Fruit fly (Drosophila melanogaster) ovary, adult (tissue): ENCODE data around the gene Sirt6.

Experiments
- CG17801 ChIP-seq: fragments of 200-800 bp; optimal IDR thresholded peaks from 2 replicates; lab custom pipeline; 2019; ENCODE audit warnings: missing biosample characterization, mild to moderate bottlenecking, missing genetic modification characterization, moderate library complexity; ENCODE audit not compliant: partially characterized antibody

Sirt6 gene

DNA sequence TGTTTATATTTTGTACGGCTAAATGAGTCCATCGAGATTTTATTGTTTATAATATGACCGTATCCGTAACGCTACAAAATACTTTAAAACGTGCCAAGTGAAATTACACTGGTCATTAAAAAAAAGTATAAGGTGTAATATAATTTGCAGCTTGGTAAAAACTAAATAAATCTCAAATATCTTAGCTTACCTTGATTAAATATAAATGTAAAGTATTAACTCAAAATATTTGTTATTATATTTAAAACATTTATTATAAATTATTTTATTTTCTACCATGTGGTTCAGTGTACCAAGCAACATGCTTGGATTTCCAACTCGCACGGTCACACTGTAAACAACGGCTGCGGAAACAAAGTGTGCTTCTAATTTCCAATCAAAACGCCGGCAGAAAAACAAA lies at the start of gene Sirt6, which contains the start of gene pont:
TSS of gene Sirt6 (minus strand) at position 50 of the 400 bp plus-strand sequence.
TSS of gene pont (plus strand) at position 324 of the 400 bp plus-strand sequence.
- TF ChIP-seq CG17801 (GFP tag; lab: Kevin White, UChicago), result peak; percentile 95

DNA sequence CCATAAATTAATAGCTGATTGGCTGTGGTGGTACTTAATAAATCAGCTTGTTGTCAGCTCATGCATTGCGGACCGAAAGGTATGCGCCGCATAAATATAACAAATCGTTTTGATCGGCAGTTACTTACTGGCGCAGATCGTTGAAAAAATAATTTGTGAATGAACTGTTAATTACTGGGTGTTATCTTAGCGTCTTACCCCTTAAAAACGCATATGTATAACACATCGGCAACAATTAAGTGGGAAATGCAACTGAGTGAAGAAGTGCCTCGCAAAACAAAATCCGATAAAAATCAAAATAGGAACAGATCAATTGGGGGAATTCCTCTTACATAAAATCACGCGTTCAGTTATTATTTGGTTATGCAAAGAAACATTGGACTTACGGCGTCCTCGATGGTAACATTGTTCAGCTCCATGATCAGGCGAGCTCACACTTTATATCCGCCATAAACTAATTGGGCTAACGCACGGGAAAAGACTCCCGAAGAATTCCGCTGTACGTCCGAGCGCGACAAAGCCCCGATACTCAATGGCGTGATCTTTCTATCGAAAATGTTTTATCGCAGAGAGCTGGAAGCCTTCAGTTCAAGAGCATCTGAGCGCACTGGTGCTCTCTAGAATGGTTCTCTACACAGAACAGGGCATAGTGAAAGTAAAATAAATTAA lies 49.6 kb upstream of the Sirt6 start, which contains the start of gene CG6293:
TSS of gene CG6293 (minus strand) at position 538 of the 669 bp plus-strand sequence.
- TF ChIP-seq CG17801 (GFP tag; lab: Kevin White, UChicago), result peak; percentile 72

DNA sequence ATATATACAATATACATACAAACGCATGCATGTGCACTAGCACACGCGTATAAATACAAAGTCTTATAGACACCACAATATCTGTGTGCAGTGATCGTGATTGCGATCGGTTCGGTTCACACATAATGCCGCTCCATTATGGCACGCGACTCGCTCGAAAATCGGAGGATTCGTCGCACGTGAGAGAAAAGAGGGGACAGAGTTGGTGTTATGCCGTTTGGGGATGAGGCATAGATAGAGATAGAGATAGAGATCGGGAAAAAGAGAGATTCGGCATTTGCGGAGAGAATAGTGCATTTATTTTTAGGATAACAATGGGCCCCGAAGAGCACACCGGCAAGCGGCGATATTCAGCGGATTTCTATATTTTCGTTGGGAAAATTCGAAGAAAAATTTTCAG lies 22.5 kb upstream of the Sirt6 start:
- no peak for TF ChIP-seq CG17801 (GFP tag; lab: Kevin White, UChicago)

DNA sequence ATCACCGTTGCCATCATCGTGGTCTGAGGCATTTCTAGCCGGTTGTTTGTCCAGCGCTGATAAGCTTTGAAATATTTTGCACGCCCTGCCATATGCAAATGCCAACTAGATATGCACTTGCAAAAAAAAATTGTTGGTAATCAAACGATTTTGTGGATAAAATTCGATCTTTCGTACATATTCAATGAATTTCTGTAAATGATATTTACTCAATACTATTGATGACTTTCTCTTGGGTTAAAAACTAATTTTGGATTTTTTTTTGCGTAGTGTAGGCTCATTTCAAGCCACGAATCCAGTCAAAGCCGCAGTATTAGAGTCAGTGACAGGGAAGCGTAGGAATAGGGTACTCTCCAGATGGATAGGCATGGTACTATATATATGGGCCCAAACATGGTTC lies 21.5 kb upstream of the Sirt6 start:
- no peak for TF ChIP-seq CG17801 (GFP tag; lab: Kevin White, UChicago)

DNA sequence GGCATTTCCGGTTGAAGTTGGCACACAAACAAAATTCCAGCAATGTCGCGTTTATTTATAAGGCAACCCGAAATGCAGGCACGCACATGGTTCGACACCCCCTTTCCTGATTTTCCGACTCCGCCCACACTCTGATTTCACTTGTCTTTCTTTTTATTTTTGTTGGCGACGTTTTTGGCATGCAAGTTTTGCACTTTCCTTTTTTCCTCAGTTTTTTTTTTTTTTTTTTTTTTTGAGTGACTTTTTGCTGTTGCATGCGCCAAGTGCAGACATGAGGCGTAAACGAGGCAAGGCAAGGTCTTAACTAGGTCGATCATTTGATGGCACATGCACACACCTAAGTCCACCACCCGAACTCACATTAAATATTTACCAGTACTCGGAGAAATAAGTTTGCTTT lies 20.4 kb upstream of the Sirt6 start:
- no peak for TF ChIP-seq CG17801 (GFP tag; lab: Kevin White, UChicago)

DNA sequence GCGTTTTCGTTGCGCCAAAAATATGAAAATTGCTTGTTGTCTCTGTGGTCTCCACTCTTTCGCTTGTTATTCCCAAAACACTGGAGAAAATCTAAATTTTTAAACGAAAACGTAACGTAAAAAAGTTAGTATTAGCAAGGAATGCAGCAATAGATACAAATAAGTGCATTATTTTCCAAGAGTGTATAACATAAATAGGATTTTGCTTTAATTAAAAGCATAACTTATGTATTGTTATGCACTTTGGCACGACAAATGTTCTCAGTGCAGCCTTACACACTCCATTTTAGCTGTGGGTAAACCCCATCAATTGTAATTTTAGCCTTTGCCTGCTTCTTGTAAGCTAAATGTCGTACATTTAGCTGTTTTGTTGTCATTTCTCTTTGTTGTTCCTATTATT lies 14.4 kb upstream of the Sirt6 start:
- TF ChIP-seq CG17801 (GFP tag; lab: Kevin White, UChicago), result no peak

DNA sequence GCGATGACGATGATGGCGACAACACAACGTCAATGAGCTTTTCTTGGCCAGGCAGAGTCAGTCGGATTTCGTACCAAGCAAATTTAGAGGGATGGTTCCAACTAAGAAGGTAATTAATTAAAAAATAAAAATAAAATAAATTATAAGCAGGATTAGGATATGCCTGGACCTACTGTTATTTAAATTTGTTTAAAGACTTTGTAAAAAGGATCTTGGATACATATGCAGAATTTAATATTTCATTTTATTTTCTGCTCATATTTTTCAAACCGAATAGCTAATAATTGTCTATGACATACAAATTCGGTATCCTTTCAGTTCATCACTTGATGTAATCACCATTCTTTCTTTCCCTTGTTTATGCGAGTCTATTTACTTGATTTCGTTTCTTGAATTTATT lies 13.2 kb upstream of the Sirt6 start:
- TF ChIP-seq CG17801 (GFP tag; lab: Kevin White, UChicago), result no peak

DNA sequence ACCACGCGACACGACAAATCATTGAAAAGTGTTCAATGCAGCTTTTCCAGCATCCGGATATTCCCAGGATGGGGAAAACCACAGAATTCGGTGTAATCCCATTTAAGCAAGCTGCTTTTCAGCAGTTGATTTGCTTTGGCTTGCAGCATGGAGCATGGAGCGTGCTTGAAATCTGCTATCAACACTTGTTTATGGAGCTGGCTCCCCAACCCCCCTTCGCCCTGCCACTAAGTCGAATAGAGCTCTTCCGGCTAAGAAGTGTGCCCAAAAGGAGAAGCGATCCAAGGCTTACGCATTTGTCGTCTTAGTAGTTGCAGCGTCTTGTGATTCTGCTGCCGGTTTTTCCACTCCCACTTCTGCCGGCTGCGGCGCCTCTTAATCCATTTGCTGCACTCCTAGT lies 12.7 kb upstream of the Sirt6 start:
- TF ChIP-seq CG17801 (GFP tag; lab: Kevin White, UChicago), result no peak

DNA sequence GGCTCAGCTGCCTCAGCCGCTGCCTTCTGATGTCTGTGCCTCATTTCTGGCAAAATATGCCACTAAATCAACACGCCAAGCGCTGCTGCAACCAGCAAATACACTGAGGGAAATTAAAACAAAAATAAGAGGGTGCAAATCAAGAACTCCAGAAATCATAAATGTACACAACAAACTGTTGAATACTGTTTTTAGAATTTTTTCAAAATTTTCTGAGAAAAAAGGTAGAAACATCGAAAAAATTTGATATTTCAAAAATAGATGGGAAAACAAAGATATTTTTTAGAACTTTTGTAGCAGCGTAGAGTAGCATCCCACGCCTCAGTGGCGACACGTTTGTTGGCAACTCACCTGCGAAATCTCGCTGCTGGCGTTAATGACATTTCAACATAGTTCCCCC lies 11.0 kb upstream of the Sirt6 start:
- no peak for TF ChIP-seq CG17801 (GFP tag; lab: Kevin White, UChicago)

DNA sequence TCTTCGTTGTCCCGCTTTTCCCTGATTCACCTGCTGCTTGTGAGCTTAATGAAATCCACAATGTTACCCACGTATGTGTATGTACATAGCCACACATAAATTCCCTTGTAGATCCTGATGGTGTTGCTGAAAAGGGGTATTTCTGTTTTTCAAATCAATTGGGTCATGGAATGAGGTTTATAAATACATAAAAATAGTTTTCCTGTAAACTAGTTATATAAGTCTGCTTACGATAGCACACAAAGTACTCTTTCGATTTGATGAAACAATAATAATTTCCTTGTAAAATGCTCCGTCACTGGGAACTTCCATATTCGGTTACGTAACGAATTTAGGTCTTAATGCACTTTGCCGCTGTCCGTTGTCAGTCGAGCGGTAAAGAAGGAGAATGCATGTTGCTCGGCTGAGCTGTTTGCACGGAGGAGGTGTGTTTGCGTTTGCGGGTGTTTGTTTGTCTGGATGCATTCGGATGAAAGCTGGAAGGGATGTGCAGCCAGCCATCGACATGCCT lies 8.3 kb upstream of the Sirt6 start:
- no peak for TF ChIP-seq CG17801 (GFP tag; lab: Kevin White, UChicago)

DNA sequence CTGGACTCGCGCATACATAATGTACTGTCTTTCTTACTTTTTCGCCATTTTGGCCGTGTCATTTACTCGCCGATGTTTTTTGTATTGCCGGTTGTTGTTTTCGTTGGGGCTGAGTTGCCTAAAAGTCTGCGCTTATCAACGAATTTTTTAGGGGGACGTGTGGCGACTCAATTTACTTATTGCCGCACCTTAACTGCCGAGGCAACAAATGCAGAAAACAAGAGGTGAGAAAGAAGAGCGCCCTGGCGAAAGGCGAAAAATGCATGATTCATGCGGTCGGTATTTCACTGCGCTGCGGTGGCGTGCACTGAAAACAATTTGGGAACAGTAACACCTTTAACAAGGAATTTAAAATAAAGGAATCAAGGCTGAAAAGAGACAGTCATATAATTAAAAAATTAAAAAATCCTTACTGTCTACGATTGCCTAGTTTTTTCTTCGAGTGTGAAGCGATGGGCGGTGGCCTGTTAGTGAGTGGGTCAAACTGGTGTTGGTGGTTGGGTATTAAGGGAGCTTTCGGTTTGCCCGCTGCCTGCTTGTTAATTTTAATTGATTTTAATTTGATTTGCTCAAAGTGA lies 7.3 kb upstream of the Sirt6 start:
- peak; percentile 45 for TF ChIP-seq CG17801 (GFP tag; lab: Kevin White, UChicago)

DNA sequence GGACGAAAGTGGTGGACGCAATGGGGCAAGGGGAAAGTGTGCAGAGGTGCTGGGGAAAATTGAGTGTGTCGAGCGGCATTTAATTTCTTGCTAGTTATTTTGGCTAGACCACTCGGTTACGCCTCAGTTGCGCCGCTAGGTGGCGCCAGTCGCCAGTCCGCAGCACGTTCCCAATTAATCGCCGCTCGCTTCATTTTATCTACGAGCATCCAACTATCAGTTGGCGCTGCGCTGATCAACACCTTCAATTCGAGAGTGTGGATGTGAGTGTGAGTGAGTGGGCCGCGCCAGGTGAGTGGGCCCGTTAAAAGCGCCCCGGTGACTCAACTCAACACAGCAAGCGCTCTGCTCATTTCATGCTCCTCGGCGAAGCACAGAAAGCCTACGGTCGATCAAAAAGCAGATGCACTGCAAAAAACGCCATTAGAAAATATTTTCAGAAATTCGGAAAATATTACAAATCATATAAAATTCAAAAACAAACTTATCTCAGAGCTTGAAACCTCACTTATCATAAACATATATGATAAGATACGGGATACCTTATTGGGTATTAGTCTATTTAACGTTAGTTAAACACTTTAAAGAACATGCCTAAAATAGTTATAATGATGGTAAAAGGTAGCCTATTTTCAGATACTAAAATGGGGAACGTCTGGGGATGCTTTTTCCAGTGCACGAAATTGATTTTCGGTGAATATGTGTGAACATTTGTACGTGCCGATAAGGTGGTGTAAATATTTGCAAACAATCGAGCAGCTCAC lies 6.6 kb upstream of the Sirt6 start:
- TF ChIP-seq CG17801 (GFP tag; lab: Kevin White, UChicago), result peak; percentile 90

DNA sequence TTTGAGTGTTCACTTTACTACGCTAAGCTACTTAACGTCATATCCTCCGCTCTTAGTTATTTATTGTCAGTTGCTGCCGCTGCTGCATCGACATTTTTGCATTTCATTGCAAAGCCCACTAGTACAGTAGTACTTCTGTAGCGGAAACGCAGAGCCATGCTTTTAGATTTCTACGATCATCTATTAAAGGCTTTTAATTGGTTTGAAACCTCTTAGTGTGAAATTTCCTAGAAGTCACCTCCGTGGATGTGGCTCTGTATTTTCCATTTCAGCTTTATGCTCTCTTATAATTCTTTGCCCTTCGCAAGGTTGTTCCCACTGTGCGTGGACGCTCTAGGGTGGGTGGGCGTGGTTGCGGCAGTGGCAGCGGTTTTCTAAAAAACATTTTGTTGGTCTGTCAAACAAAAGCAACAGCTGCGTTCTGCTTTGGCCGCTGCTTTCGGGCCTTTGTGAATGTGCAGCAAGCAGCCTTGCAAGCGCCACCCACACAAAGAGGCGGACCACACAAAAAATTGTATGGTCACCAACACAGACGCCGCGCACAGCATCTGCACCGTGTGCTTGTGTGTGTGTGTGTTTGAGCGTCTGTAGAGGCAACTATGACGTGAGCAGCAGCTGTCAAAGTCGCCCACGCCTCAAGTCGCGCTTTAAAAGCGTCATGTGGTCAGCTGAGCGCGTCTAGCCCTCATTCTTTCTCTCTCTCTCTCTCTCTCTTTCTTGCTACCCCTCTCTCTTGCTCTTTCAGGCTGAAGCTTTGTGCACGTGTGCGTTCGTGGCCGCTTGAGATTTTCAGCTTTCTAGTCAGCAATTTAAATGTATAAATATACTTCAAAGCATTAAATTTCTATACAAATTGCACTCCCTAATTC lies 5.2 kb upstream of the Sirt6 start:
- no peak for TF ChIP-seq CG17801 (GFP tag; lab: Kevin White, UChicago)

DNA sequence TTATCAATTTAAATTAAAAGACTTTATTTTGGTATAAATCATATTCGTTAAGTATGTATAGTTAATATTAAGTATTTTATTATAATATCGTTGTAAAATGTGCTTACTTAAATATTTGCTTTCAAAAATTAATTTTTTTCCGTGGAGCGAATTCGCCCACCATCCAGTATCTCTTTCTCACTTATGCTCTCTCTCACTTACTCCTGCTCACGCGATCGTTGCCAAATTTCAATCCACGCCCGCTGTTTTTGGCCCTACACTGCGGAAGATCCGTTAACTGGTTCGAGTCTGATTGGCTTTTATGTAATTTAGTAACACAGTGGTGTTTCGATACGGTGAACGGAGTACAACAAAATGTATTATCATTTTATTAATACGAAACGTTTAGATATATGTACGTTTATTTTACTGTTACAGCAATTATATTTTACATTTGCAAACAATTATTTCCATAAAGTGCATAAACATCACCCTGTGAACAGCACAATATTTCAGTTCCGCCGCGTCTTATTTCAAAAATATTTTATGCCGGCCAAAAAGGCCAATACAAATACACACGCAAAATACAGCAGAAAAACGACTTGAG lies 4.0 kb upstream of the Sirt6 start:
- peak; percentile 64 for TF ChIP-seq CG17801 (GFP tag; lab: Kevin White, UChicago)
